Worm (Caenorhabditis elegans): ENCODE measurements around the gene F18E3.12.

Gene F18E3.12

DNA sequence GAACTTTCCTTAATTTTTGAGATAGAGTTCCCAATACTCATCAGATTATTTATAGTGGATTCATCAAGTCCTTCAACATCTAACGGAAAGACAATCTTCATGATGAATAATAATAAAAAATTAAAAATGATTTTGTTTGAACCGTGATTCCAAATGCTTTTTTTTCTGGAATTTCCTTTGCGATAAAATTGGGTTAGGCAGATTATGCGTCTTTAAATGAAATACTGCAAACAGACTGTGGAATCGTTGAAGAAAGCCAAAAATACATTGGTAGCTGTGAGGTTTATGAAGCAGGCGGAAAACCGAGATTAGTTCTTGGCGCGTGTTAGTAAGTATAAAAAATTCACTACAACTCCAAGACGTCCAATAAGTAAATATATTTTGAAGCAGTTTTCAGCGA lies 11.8 kb downstream of the F18E3.12 start, which contains the start of gene srw-68:
Gene srw-68, minus strand, starts transcription at position 101 of the 400 bp plus-strand sequence.
- TF ChIP-seq ceh-14 (tag; optimal IDR thresholded peaks at IDR 0.05): no peak
- no peak for TF ChIP-seq T23F11.4 (GFP tag; optimal IDR thresholded peaks at IDR 0.05)
- no peak for TF ChIP-seq nhr-11 (tag; optimal IDR thresholded peaks at IDR 0.05)
- no peak for TF ChIP-seq fkh-6 (tag; optimal IDR thresholded peaks at IDR 0.05)
- TF ChIP-seq K02D7.2 (tag; optimal IDR thresholded peaks at IDR 0.05): no peak
- TF ChIP-seq ceh-6 (GFP tag; optimal IDR thresholded peaks at IDR 0.05): no peak
- no peak for TF ChIP-seq hlh-6 (tag; optimal IDR thresholded peaks at IDR 0.05)
- no peak for TF ChIP-seq tbx-7 (tag; optimal IDR thresholded peaks at IDR 0.05)
- TF ChIP-seq ztf-16 (tag; optimal IDR thresholded peaks at IDR 0.05): no peak
- TF ChIP-seq lim-6 (tag; optimal IDR thresholded peaks at IDR 0.05): no peak
- TF ChIP-seq npax-4 (tag; optimal IDR thresholded peaks at IDR 0.05): no peak
- TF ChIP-seq elt-4 (tag; optimal IDR thresholded peaks at IDR 0.05): no peak
- no peak for TF ChIP-seq rnt-1 (tag; optimal IDR thresholded peaks at IDR 0.05)
- no peak for TF ChIP-seq ceh-9 (tag; optimal IDR thresholded peaks at IDR 0.05)
- TF ChIP-seq ceh-19 (GFP tag; optimal IDR thresholded peaks at IDR 0.05): no peak

DNA sequence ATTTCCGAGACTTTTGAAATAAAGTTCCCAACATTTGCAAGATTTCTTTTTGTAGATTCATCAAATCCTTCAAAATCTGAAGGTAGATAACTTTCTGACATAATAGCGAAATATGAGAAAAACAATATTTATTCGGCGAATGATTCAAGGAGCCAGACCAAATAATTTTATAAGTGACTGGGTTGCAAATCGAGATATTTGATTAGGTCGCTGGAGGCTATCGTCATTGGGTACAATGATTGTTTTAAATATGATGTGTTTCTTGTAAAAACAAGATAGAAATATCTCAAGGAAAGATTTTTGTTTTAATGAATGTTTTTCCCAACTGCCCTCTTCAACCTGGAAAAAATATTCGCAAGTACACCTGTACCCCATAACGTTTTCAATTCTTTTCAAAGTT lies 14.1 kb downstream of the F18E3.12 start, which contains the start of gene srw-69:
Gene srw-69, minus strand, starts transcription at position 101 of the 400 bp plus-strand sequence.
- TF ChIP-seq C08G9.2 (tag; optimal IDR thresholded peaks at IDR 0.05) (no peak), nhr-11 (tag; optimal IDR thresholded peaks at IDR 0.05) (no peak), ref-2 (tag; optimal IDR thresholded peaks at IDR 0.05) (no peak), pros-1 (tag; optimal IDR thresholded peaks at IDR 0.05) (no peak), ama-1 (optimal IDR thresholded peaks at IDR 0.05) (no peak), lin-11 (tag; optimal IDR thresholded peaks at IDR 0.05) (no peak), sdc-2 (tag; optimal IDR thresholded peaks at IDR 0.05) (no peak), odd-2 (tag; optimal IDR thresholded peaks at IDR 0.05) (no peak), pha-4 (tag; optimal IDR thresholded peaks at IDR 0.05) (no peak), K02D7.2 (tag; optimal IDR thresholded peaks at IDR 0.05) (no peak), ttx-3 (tag; optimal IDR thresholded peaks at IDR 0.05) (no peak), nhr-232 (tag; optimal IDR thresholded peaks at IDR 0.05) (no peak), ceh-14 (tag; optimal IDR thresholded peaks at IDR 0.05) (no peak), gmeb-2 (tag; optimal IDR thresholded peaks at IDR 0.05) (no peak), hlh-13 (GFP tag; optimal IDR thresholded peaks at IDR 0.05) (no peak), nfya-1 (tag; optimal IDR thresholded peaks at IDR 0.05) (no peak), ceh-34 (tag; optimal IDR thresholded peaks at IDR 0.05) (no peak), pax-1 (tag; optimal IDR thresholded peaks at IDR 0.05) (no peak), pqm-1 (tag; optimal IDR thresholded peaks at IDR 0.05) (no peak), fax-1 (tag; optimal IDR thresholded peaks at IDR 0.05) (no peak)

DNA sequence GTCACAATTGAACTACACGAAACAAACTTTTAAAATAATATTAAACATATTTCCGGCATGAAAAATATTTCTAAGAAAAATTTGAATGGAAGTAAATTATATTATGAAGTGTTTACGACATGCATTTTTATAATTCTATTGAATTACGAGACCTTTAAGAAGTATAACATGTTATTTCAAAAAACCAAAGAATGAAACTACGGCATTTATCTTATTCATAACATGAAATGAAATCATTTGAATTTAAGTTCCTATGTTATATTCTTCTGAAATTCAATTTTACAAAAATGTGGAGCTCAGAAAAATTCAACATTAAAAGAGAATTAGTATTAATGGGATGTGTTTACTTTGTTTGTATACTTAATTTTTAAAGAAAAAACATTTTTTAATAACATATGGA lies 16.2 kb downstream of the F18E3.12 start, which contains the start of gene srw-71:
Gene srw-71, minus strand, starts transcription at position 101 of the 400 bp plus-strand sequence.
- TF ChIP-seq ceh-14 (tag; optimal IDR thresholded peaks at IDR 0.05): no peak

DNA sequence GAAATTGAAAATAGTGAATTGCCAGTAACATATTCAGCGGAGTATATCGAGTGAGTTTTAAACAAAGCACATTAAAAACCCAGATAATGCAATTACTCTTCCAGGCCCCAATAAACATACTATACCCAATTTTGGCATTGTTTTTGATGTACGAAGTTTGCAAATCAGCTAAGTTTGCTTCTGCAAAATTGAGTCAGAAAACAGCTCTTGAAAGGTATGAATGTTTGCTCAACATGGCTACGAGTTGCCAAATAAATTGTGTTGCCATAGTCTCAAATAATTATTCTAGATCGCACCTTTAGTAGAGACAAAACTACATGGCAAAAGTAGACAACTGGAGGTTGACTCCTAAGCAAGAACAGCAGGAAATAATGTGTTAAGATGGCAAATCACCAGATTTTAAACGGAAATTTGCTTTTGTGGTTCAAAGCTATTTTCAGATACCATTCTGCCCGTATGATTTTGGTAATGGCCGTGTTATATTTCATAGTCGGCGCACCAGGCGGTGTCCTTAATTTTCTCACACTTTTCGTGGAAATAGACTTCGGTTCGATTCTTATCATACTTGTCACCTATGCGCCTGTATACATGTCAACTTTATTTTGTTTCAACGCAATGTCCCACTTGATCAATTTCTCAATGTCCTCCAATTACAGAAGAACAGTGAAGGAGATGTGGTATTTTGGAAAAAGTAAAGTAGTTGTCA lies 17.8 kb downstream of the F18E3.12 start:
- TF ChIP-seq ceh-22 (tag; optimal IDR thresholded peaks at IDR 0.05) (no peak), hlh-6 (tag; optimal IDR thresholded peaks at IDR 0.05) (no peak)

ce11 chrV:7434805-7435363 lies 20.1 kb downstream of the F18E3.12 start:
- TF ChIP-seq unc-55 (GFP tag; optimal IDR thresholded peaks at IDR 0.05): peak; percentile 19
- no peak for TF ChIP-seq elt-2 (tag; optimal IDR thresholded peaks at IDR 0.05)

Data from whole organism, late embryonic.